Worm (Caenorhabditis elegans): ENCODE data around the gene sup-35.

Gene sup-35

DNA sequence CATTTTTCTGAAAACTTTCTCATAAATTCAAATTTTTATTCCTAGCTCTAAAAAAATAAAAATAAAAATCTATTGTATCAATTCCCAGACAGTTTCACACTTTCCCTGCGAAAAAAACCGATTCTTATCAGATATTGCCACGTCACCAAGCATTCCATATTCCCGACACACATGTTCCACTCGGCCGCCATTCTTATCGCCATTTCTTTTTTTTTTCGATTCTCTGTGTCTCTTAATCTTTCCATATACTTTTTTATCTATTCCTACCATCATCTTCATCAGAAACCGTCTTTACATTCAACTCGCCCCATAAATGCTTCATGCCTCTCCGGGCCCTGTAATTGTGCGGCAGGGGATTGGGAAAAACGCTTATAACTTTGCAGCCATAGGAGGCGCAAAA, 31.6 kb downstream of the sup-35 start:
- TF ChIP-seq elt-2 (tag; optimal IDR thresholded peaks at IDR 0.05): peak; percentile 92
- TF ChIP-seq hmg-11 (tag; optimal IDR thresholded peaks at IDR 0.05): peak; percentile 17
- no peak for TF ChIP-seq nhr-43 (tag; optimal IDR thresholded peaks at IDR 0.05; ENCODE audit: poor library complexity, severe bottlenecking)
- no peak for TF ChIP-seq nhr-12 (tag; optimal IDR thresholded peaks at IDR 0.05)
- TF ChIP-seq nhr-77 (tag; optimal IDR thresholded peaks at IDR 0.05): no peak
- TF ChIP-seq egl-5 (tag; optimal IDR thresholded peaks at IDR 0.05): no peak
- TF ChIP-seq lin-15B (tag; optimal IDR thresholded peaks at IDR 0.05): no peak
- TF ChIP-seq nhr-23 (tag; optimal IDR thresholded peaks at IDR 0.05): peak; percentile 37
- no peak for TF ChIP-seq jun-1 (tag; optimal IDR thresholded peaks at IDR 0.05)
- TF ChIP-seq tbx-2 (tag; optimal IDR thresholded peaks at IDR 0.05): no peak
- no peak for TF ChIP-seq nhr-67 (tag; optimal IDR thresholded peaks at IDR 0.05)
- no peak for TF ChIP-seq fkh-2 (tag; optimal IDR thresholded peaks at IDR 0.05)
- peak; percentile 61 for TF ChIP-seq elt-1 (tag; optimal IDR thresholded peaks at IDR 0.05)
- no peak for TF ChIP-seq elt-3 (tag; optimal IDR thresholded peaks at IDR 0.05)
- TF ChIP-seq pqm-1 (tag; optimal IDR thresholded peaks at IDR 0.05): peak; percentile 17
- no peak for TF ChIP-seq nhr-11 (tag; optimal IDR thresholded peaks at IDR 0.05)
- no peak for TF ChIP-seq unc-62 (GFP tag; optimal IDR thresholded peaks at IDR 0.05)
- no peak for TF ChIP-seq fkh-10 (GFP tag; optimal IDR thresholded peaks at IDR 0.05)
- no peak for TF ChIP-seq unc-39 (tag; optimal IDR thresholded peaks at IDR 0.05)
- TF ChIP-seq ceh-9 (tag; optimal IDR thresholded peaks at IDR 0.05): no peak
- TF ChIP-seq nhr-237 (tag; optimal IDR thresholded peaks at IDR 0.05): no peak
- no peak for TF ChIP-seq ceh-82 (tag; optimal IDR thresholded peaks at IDR 0.05)
- TF ChIP-seq fos-1 (tag; optimal IDR thresholded peaks at IDR 0.05): no peak

DNA sequence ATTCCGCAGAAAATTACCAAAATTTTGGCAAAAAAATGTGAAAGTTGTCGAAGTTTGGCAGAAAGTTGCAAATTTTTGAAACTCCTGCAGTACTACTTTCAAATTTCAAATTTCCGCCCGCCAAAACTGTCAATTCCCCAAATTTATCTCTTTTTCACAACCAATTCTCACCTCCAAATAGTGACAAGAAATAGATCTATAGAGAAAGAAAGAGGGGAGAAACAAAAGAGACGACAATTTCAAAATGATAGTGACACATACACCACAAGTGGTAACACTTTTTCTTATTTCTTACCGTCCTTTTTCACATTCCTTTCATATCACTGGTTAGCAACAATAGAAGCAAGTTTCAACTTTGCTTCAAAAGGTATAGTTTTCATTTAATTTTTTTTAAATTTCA, 35.0 kb downstream of the sup-35 start:
- no peak for TF ChIP-seq zag-1 (tag; optimal IDR thresholded peaks at IDR 0.05)
- TF ChIP-seq snpc-4 (tag; optimal IDR thresholded peaks at IDR 0.05): peak; percentile 9
- TF ChIP-seq elt-2 (tag; optimal IDR thresholded peaks at IDR 0.05): peak; percentile 19

DNA sequence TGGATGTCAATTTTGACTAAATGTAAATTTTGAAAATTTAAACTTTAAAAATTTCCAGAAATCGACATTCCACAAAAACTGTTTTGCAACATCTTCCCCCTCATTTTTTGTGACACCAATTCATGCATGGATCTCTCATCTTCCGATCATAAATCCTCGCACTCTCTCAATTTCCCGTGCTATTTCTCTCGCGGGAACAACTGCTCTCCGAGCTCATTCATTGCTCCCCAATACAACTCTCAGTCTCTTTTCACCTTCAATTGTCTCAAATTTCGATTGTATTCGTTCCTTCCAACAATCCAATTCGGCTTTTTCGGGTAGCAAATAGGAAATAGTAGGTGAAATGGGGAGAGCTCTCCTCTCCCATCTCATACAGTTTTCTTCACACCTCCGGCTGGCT, 36.4 kb downstream of the sup-35 start:
- no peak for TF ChIP-seq ZK546.5 (tag; optimal IDR thresholded peaks at IDR 0.05)
- no peak for TF ChIP-seq nhr-25 (tag; optimal IDR thresholded peaks at IDR 0.05)
- peak; percentile 21 for TF ChIP-seq egl-5 (tag; optimal IDR thresholded peaks at IDR 0.05)

DNA sequence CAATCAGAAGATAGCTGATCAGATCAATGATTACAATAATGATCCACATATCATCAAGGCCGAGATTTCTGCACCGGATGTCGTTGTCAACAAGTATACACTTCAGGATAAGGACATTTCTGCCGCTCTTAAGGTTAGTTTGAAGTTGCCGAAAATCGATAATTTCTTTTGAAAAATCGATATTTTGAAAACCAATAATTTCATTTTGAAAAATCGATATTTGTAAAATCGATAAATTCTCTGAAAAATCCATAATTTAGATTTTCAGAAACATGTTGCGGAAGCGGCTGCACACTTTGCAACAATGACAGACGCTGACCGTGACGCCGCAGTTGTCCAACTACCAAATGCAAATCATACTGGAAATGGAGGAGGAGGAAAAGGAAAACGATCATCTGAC, 39.1 kb downstream of the sup-35 start:
- TF ChIP-seq ceh-28 (tag; optimal IDR thresholded peaks at IDR 0.05): peak; percentile 75

DNA sequence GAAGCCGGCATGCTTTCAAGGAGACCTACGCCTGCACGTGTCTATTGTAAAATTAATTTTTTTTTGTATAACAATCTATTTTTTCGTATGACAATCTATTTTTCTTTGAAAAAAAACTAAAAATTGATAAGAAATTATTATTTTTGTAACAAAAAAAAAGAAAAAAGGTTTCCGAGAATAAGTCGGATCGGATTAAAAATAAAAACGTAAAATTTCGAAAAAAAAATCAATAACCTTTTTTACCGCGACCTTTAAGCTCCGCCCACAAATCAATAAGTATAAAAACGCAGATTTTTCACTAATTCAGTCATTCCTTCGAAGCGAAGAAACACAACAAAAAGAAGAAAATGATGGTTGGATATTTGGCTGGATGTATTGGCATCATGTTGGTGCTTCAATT, 39.6 kb downstream of the sup-35 start, which contains the start of gene W09D6.4:
TSS of gene W09D6.4 (plus strand) at position 301 of the 400 bp plus-strand sequence.
- TF ChIP-seq nhr-77 (tag; optimal IDR thresholded peaks at IDR 0.05) (no peak), hmg-11 (tag; optimal IDR thresholded peaks at IDR 0.05) (no peak), fos-1 (tag; optimal IDR thresholded peaks at IDR 0.05) (no peak), nhr-237 (tag; optimal IDR thresholded peaks at IDR 0.05) (no peak), elt-1 (tag; optimal IDR thresholded peaks at IDR 0.05) (no peak)

DNA sequence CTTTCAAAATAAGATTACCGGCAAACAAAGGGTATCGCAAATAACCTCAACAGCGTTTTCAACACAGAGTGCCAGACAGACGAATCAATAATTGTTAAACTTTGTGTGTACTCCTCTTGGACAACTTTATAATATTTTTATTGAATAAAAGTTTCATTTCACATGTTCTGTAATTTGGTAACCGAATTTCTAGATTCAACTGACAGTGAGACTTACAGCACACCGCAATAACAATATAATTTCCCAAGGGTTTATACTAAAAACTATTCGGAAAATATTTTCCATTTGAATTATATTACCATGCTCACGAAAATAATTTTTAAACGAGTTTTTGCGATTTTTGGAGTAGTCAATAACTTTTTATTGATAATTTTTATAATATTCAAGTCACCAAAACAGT, 41.6 kb downstream of the sup-35 start, which contains the start of gene str-246:
TSS of gene str-246 (plus strand) at position 301 of the 400 bp plus-strand sequence.
- TF ChIP-seq ceh-9 (tag; optimal IDR thresholded peaks at IDR 0.05) (no peak), ZK546.5 (tag; optimal IDR thresholded peaks at IDR 0.05) (no peak), unc-39 (tag; optimal IDR thresholded peaks at IDR 0.05) (no peak), nhr-237 (tag; optimal IDR thresholded peaks at IDR 0.05) (no peak), tbx-2 (tag; optimal IDR thresholded peaks at IDR 0.05) (no peak), nhr-11 (tag; optimal IDR thresholded peaks at IDR 0.05) (no peak), snpc-4 (tag; optimal IDR thresholded peaks at IDR 0.05) (no peak), daf-12 (tag; optimal IDR thresholded peaks at IDR 0.05) (no peak), pha-4 (tag; optimal IDR thresholded peaks at IDR 0.05) (no peak), unc-62 (GFP tag; optimal IDR thresholded peaks at IDR 0.05) (no peak), ceh-28 (tag; optimal IDR thresholded peaks at IDR 0.05) (no peak)

DNA sequence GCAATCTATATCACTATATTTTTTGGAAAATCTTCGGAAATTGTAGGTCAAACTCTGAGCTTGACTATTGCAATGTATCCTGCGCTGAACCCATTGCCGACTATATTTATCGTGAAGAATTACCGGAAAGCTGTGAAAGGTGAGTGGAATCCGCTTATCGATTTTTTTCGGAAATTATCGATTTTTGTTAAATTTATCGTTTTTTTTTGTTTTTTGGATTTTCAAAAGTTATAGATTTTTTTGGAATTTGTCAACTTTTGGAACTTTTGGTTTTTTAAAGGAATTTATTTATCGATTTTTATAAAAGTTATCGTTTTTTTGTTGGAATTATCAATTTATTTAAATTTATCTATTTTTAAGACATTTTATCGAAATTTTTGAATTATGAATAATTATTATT, 42.3 kb downstream of the sup-35 start:
- TF ChIP-seq ceh-28 (tag; optimal IDR thresholded peaks at IDR 0.05) (peak; percentile 65), elt-2 (tag; optimal IDR thresholded peaks at IDR 0.05) (no peak)
